Worm (Caenorhabditis elegans) whole organism, L2 larva: ENCODE measurements around the gene lips-8.

Source experiments
- C34F6.9 ChIP-seq: fragments of 150-350 bp; optimal IDR thresholded peaks from 2 replicates; lab custom pipeline; 2014; ENCODE audit warnings: missing biosample characterization, missing genetic modification characterization
- F13H6.1 ChIP-seq: sonication (generic microtip); optimal IDR thresholded peaks from 2 replicates; lab custom pipeline; 2016; ENCODE audit warnings: missing genetic modification characterization, missing compliant biosample characterization
- R02D3.7 ChIP-seq: fragments of 150-350 bp; optimal IDR thresholded peaks from 2 replicates; lab custom pipeline; 2014; ENCODE audit warnings: missing biosample characterization, missing genetic modification characterization
- alr-1 ChIP-seq: fragments of 150-350 bp; optimal IDR thresholded peaks from 2 replicates; lab custom pipeline; 2014; ENCODE audit warnings: missing biosample characterization, missing genetic modification characterization
- aly-2 ChIP-seq: fragments of 150-350 bp; optimal IDR thresholded peaks from 2 replicates; lab custom pipeline; 2014; ENCODE audit warnings: missing biosample characterization, missing genetic modification characterization
- ama-1 ChIP-seq: fragments of 150-350 bp; optimal IDR thresholded peaks from 2 replicates; lab custom pipeline; 2018; ENCODE audit warnings: inconsistent platforms
- blmp-1 ChIP-seq: sonication (generic microtip); optimal IDR thresholded peaks from 2 replicates; lab custom pipeline; 2017; ENCODE audit warnings: missing genetic modification characterization, mild to moderate bottlenecking, missing compliant biosample characterization, antibody characterized with exemption, moderate library complexity; ENCODE audit not compliant: insufficient read depth
- ceh-16 ChIP-seq: fragments of 150-350 bp; optimal IDR thresholded peaks from 2 replicates; lab custom pipeline; 2014; ENCODE audit warnings: missing biosample characterization, missing genetic modification characterization
- ceh-82 ChIP-seq: fragments of 150-350 bp; optimal IDR thresholded peaks from 2 replicates; lab custom pipeline; 2014; ENCODE audit warnings: missing biosample characterization, missing genetic modification characterization
- crh-2 ChIP-seq: sonication (generic microtip); optimal IDR thresholded peaks from 2 replicates; lab custom pipeline; 2017; ENCODE audit warnings: missing biosample characterization, missing genetic modification characterization
- egl-27 ChIP-seq: sonication (generic microtip); optimal IDR thresholded peaks from 3 replicates; lab custom pipeline; 2017; ENCODE audit warnings: missing biosample characterization, missing genetic modification reagents, missing genetic modification characterization
- elt-1 ChIP-seq: fragments of 150-350 bp; optimal IDR thresholded peaks from 2 replicates; lab custom pipeline; 2014; ENCODE audit warnings: missing biosample characterization, missing genetic modification characterization
- elt-3 ChIP-seq: sonication (generic microtip); optimal IDR thresholded peaks from 2 replicates; lab custom pipeline; 2017; ENCODE audit warnings: missing biosample characterization, missing genetic modification characterization
- fos-1 ChIP-seq: fragments of 150-350 bp; optimal IDR thresholded peaks from 2 replicates; lab custom pipeline; 2014; ENCODE audit warnings: missing biosample characterization, missing genetic modification characterization
- gmeb-1 ChIP-seq: fragments of 150-350 bp; optimal IDR thresholded peaks from 2 replicates; lab custom pipeline; 2014; ENCODE audit warnings: missing biosample characterization, missing genetic modification characterization
- lin-13 ChIP-seq: fragments of 150-350 bp; optimal IDR thresholded peaks from 2 replicates; lab custom pipeline; 2014; ENCODE audit warnings: missing biosample characterization, missing genetic modification reagents, missing genetic modification characterization
- lin-39 ChIP-seq: fragments of 150-350 bp; optimal IDR thresholded peaks from 2 replicates; lab custom pipeline; 2014; ENCODE audit warnings: missing biosample characterization, missing genetic modification reagents, missing genetic modification characterization
- lsy-2 ChIP-seq, 2 experiments: fragments of 150-350 bp in 1 of 2; sonication (generic microtip) in 1 of 2; optimal IDR thresholded peaks; 2 replicates each; lab custom pipeline; 2014 to 2017; ENCODE audit warnings: missing biosample characterization in 2 of 2, missing genetic modification characterization in 2 of 2
- mab-5 ChIP-seq: fragments of 150-350 bp; optimal IDR thresholded peaks from 2 replicates; lab custom pipeline; 2014; ENCODE audit warnings: missing biosample characterization, missing genetic modification characterization
- mbf-1 ChIP-seq: sonication (generic microtip); optimal IDR thresholded peaks from 2 replicates; lab custom pipeline; 2017; ENCODE audit warnings: missing biosample characterization, missing genetic modification characterization
- mdl-1 ChIP-seq, 2 experiments: fragments of 150-350 bp in 1 of 2; sonication (generic microtip) in 1 of 2; optimal IDR thresholded peaks; 2 replicates each; lab custom pipeline; 2017; ENCODE audit warnings: missing biosample characterization in 2 of 2, missing genetic modification characterization in 2 of 2
- nhr-10 ChIP-seq: sonication (generic microtip); optimal IDR thresholded peaks from 2 replicates; lab custom pipeline; 2017; ENCODE audit warnings: missing biosample characterization, missing genetic modification characterization
- nhr-11 ChIP-seq: fragments of 150-350 bp; optimal IDR thresholded peaks from 2 replicates; lab custom pipeline; 2014; ENCODE audit warnings: missing biosample characterization, missing genetic modification characterization
- nhr-12 ChIP-seq: fragments of 150-350 bp; optimal IDR thresholded peaks from 2 replicates; lab custom pipeline; 2014; ENCODE audit warnings: missing biosample characterization, missing genetic modification characterization
- nhr-129 ChIP-seq: fragments of 150-350 bp; optimal IDR thresholded peaks from 2 replicates; lab custom pipeline; 2014; ENCODE audit warnings: missing biosample characterization, missing genetic modification characterization
- nhr-21 ChIP-seq: fragments of 150-350 bp; optimal IDR thresholded peaks from 2 replicates; lab custom pipeline; 2014; ENCODE audit warnings: missing biosample characterization, missing genetic modification characterization
- nhr-23 ChIP-seq: fragments of 150-350 bp; optimal IDR thresholded peaks from 2 replicates; lab custom pipeline; 2014; ENCODE audit warnings: missing biosample characterization, missing genetic modification reagents, missing genetic modification characterization
- nhr-237 ChIP-seq: fragments of 150-350 bp; optimal IDR thresholded peaks from 2 replicates; lab custom pipeline; 2014; ENCODE audit warnings: missing biosample characterization, missing genetic modification characterization
- nhr-25 ChIP-seq: fragments of 150-350 bp; sonication (generic microtip); optimal IDR thresholded peaks from 3 replicates; lab custom pipeline; 2014; ENCODE audit warnings: missing biosample characterization, missing genetic modification characterization
- nhr-6 ChIP-seq: fragments of 150-350 bp; optimal IDR thresholded peaks from 2 replicates; lab custom pipeline; 2014; ENCODE audit warnings: missing biosample characterization, missing genetic modification characterization
- nhr-77 ChIP-seq: fragments of 150-350 bp; optimal IDR thresholded peaks from 2 replicates; lab custom pipeline; 2014; ENCODE audit warnings: missing biosample characterization, missing genetic modification characterization
- peb-1 ChIP-seq: fragments of 150-350 bp; optimal IDR thresholded peaks from 2 replicates; lab custom pipeline; 2014; ENCODE audit warnings: missing biosample characterization, missing genetic modification characterization
- sem-4 ChIP-seq: fragments of 150-350 bp; optimal IDR thresholded peaks from 2 replicates; lab custom pipeline; 2014; ENCODE audit warnings: missing biosample characterization, missing genetic modification reagents, missing genetic modification characterization
- sma-3 ChIP-seq: sonication (generic microtip); optimal IDR thresholded peaks from 2 replicates; lab custom pipeline; 2016; ENCODE audit warnings: missing genetic modification reagents, missing genetic modification characterization, missing compliant biosample characterization
- sma-9 ChIP-seq, 2 experiments: fragments of 150-350 bp in 1 of 2; sonication (generic microtip) in 1 of 2; optimal IDR thresholded peaks; 2 replicates each; lab custom pipeline; 2014 to 2016; ENCODE audit warnings: missing genetic modification characterization in 2 of 2, mild to moderate bottlenecking in 1 of 2, missing biosample characterization in 1 of 2, missing compliant biosample characterization in 1 of 2, missing genetic modification reagents in 1 of 2, moderate library complexity in 1 of 2
- snpc-4 ChIP-seq: fragments of 150-350 bp; optimal IDR thresholded peaks from 2 replicates; lab custom pipeline; 2014; ENCODE audit warnings: missing biosample characterization, missing genetic modification characterization
- unc-39 ChIP-seq: fragments of 150-350 bp; optimal IDR thresholded peaks from 2 replicates; lab custom pipeline; 2014; ENCODE audit warnings: missing biosample characterization, missing genetic modification characterization
- unc-55 ChIP-seq: fragments of 150-350 bp; sonication (generic microtip); optimal IDR thresholded peaks from 3 replicates; lab custom pipeline; 2014; ENCODE audit warnings: missing biosample characterization, missing genetic modification reagents, missing genetic modification characterization
- unc-62 ChIP-seq: fragments of 150-350 bp; optimal IDR thresholded peaks from 2 replicates; lab custom pipeline; 2014; ENCODE audit warnings: missing biosample characterization, missing genetic modification reagents, missing genetic modification characterization
- zag-1 ChIP-seq: fragments of 150-350 bp; optimal IDR thresholded peaks from 2 replicates; lab custom pipeline; 2014; ENCODE audit warnings: missing biosample characterization, missing genetic modification characterization
- ztf-1 ChIP-seq: fragments of 200-800 bp; sonication (Bioruptor generic); conservative IDR thresholded peaks from 2 replicates; pipeline ENCODE4 v1.3.6; 2022; ENCODE audit warnings: missing genetic modification characterization, missing compliant biosample characterization
- ztf-11 ChIP-seq: sonication (generic microtip); optimal IDR thresholded peaks from 2 replicates; lab custom pipeline; 2017; ENCODE audit warnings: missing biosample characterization, missing genetic modification characterization
- ztf-4 ChIP-seq: fragments of 150-350 bp; optimal IDR thresholded peaks from 2 replicates; lab custom pipeline; 2014; ENCODE audit warnings: missing biosample characterization, missing genetic modification characterization

lips-8 gene

DNA sequence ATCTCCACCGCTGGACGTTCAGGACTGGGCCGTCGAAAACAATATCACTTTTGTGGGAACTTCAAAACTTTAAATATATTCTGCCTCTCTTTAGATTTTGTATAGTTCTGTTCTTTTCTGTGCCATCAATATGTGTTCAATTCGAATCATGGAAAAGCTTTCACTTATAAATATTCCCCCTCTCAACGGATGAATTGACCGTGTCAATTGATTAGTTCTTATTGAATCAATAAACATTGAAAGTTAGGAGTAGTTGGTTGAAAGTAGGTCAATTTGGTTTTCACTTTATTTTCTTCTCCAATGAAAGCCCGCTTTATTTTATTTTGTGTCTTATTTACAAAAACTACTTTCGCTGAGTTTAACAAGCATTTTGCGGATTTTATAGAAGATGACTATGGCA, at the start of gene lips-8:
Gene lips-8, plus strand, starts transcription at position 301 of the 400 bp plus-strand sequence.
- no peak for TF ChIP-seq nhr-11 (tag; lab: Kevin White, UChicago)
- TF ChIP-seq nhr-77 (tag; lab: Kevin White, UChicago), result no peak

- TF ChIP-seq crh-2 (peak; percentile 34), fos-1 (tag; lab: Kevin White, UChicago) (peak; percentile 50), blmp-1 (no peak)
Measured at ce11 chrX:14849054-14849453, 49.3 kb upstream of the lips-8 start, which contains the start of gene acd-3. TSS of gene acd-3 (plus strand) at chrX:14849275.

DNA sequence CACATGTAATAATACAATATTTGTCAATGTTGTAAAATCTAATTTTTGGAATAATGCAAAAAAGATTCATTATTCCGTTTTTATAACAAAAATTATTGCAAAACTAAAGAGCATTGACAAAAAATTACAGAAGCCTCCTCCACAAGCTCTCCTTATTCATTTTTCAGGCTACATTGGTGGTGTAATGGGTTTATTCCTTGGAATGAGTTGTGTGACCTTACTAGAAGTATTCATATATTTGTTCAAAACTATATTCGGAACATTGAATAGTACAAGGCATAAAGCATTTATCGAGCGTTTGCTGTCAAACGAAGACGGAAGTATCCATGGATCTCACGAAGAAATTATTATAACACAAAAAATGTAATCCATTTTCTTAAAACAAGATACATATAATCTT, 46.4 kb upstream of the lips-8 start:
- no peak for TF ChIP-seq nhr-23 (tag; lab: Kevin White, UChicago)
- TF ChIP-seq C34F6.9 (tag; lab: Kevin White, UChicago), result no peak
- no peak for TF ChIP-seq lin-39 (tag; lab: Kevin White, UChicago)
- TF ChIP-seq unc-39 (tag; lab: Kevin White, UChicago), result no peak
- no peak for TF ChIP-seq ztf-1 (GFP tag; lab: Robert Waterston, UW)
- TF ChIP-seq F13H6.1 (tag; lab: Kevin White, UChicago), result no peak
- TF ChIP-seq sem-4 (tag; lab: Kevin White, UChicago), result no peak
- TF ChIP-seq elt-1 (tag; lab: Kevin White, UChicago), result no peak
- no peak for TF ChIP-seq aly-2 (tag; lab: Kevin White, UChicago)
- no peak for TF ChIP-seq sma-9 (GFP tag; optimal IDR thresholded peaks at IDR 0.05; lab: Kevin White, UChicago)
- no peak for TF ChIP-seq sma-9 (tag; optimal IDR thresholded peaks at IDR 0.05; lab: Kevin White, UChicago)
- TF ChIP-seq nhr-11 (tag; lab: Kevin White, UChicago), result no peak
- no peak for TF ChIP-seq lin-13 (GFP tag; lab: Kevin White, UChicago)
- no peak for TF ChIP-seq crh-2
- no peak for TF ChIP-seq blmp-1
- TF ChIP-seq elt-3 (tag; lab: Kevin White, UChicago), result no peak
- TF ChIP-seq alr-1 (tag; lab: Kevin White, UChicago), result no peak
- no peak for TF ChIP-seq peb-1 (tag; lab: Kevin White, UChicago)

DNA sequence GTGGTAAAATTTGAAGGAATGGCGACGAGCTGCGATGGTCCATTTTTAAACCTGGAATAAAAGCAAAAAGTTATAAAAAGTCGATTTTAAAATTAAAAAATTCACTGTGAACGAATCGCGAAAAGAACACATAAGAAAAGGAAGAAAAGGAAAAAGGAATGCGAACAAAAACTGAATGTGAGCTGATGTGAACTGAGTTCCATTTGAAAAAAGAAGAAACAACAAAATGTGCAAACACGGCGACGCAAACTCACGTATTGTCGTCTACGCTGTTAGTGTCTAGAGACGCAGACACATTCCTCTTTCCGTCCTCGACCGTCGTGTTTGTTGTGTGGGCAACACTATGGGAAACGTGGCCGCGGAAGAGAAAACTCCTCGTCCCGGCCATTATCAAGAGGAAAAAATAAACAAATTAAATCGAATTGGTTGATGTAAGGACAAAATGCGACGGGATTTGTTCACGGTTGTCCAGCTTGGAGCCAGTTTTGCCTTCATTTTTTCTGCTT, 44.5 kb upstream of the lips-8 start, which contains the start of the genes C27C12.1 and C27C12.4:
Gene C27C12.1, minus strand, starts transcription at position 51 of the 506 bp plus-strand sequence.
Gene C27C12.4, plus strand, starts transcription at position 375 of the 506 bp plus-strand sequence.
- no peak for TF ChIP-seq elt-1 (tag; lab: Kevin White, UChicago)
- peak; percentile 82 for TF ChIP-seq mab-5 (tag; lab: Kevin White, UChicago)
- TF ChIP-seq gmeb-1 (tag; lab: Kevin White, UChicago), result peak; percentile 83
- peak; percentile 89 for TF ChIP-seq ztf-4 (tag; lab: Kevin White, UChicago)
- no peak for TF ChIP-seq nhr-10 (tag; lab: Kevin White, UChicago)
- peak; percentile 96 for TF ChIP-seq unc-55 (GFP tag; lab: Kevin White, UChicago)
- peak; percentile 83 for TF ChIP-seq sem-4 (tag; lab: Kevin White, UChicago)
- peak; percentile 64 to 89 for TF ChIP-seq lsy-2 (tag; optimal IDR thresholded peaks at IDR 0.05; lab: Kevin White, UChicago)
- TF ChIP-seq C34F6.9 (tag; lab: Kevin White, UChicago), result peak; percentile 91
- TF ChIP-seq elt-3 (tag; lab: Kevin White, UChicago), result no peak
- no peak for TF ChIP-seq nhr-237 (tag; lab: Kevin White, UChicago)
- TF ChIP-seq fos-1 (tag; lab: Kevin White, UChicago), result peak; percentile 74
- no peak for TF ChIP-seq nhr-11 (tag; lab: Kevin White, UChicago)
- peak; percentile 43 for TF ChIP-seq nhr-77 (tag; lab: Kevin White, UChicago)
- TF ChIP-seq blmp-1, result peak; percentile 69
- peak; percentile 85 for TF ChIP-seq nhr-21 (tag; lab: Kevin White, UChicago)
- no peak for TF ChIP-seq unc-62 (GFP tag; lab: Kevin White, UChicago)
- TF ChIP-seq nhr-12 (tag; lab: Kevin White, UChicago), result no peak
- TF ChIP-seq ztf-1 (GFP tag; lab: Robert Waterston, UW), result no peak
- peak; percentile 79 for TF ChIP-seq egl-27 (tag; lab: Kevin White, UChicago)
- TF ChIP-seq nhr-25 (tag; lab: Kevin White, UChicago), result no peak
- TF ChIP-seq snpc-4, result peak; percentile 70
- no peak for TF ChIP-seq ztf-11 (tag; lab: Kevin White, UChicago)
- TF ChIP-seq R02D3.7 (tag; lab: Kevin White, UChicago), result peak; percentile 11
- peak; percentile 93 for TF ChIP-seq nhr-129 (tag; lab: Kevin White, UChicago)
- TF ChIP-seq F13H6.1 (tag; lab: Kevin White, UChicago), result peak; percentile 92
- TF ChIP-seq lin-39 (tag; lab: Kevin White, UChicago), result no peak
- peak; percentile 73 for TF ChIP-seq ceh-16 (tag; lab: Kevin White, UChicago)
- peak; percentile 70 for TF ChIP-seq nhr-6 (tag; lab: Kevin White, UChicago)
- TF ChIP-seq mdl-1 (tag; optimal IDR thresholded peaks at IDR 0.05; lab: Kevin White, UChicago), result peak; percentile 19 to 61
- peak; percentile 92 for TF ChIP-seq crh-2
- no peak for TF ChIP-seq alr-1 (tag; lab: Kevin White, UChicago)
- TF ChIP-seq peb-1 (tag; lab: Kevin White, UChicago), result no peak
- TF ChIP-seq sma-3, result peak; percentile 87
- TF ChIP-seq unc-39 (tag; lab: Kevin White, UChicago), result no peak
- TF ChIP-seq ceh-82 (tag; lab: Kevin White, UChicago), result peak; percentile 36
- TF ChIP-seq mbf-1, result no peak
- TF ChIP-seq aly-2 (tag; lab: Kevin White, UChicago), result no peak
- peak; percentile 81 for TF ChIP-seq zag-1 (tag; lab: Kevin White, UChicago)
- no peak for TF ChIP-seq ama-1 (lab: Kevin White, UChicago)
- TF ChIP-seq nhr-23 (tag; lab: Kevin White, UChicago), result no peak
- peak; percentile 90 for TF ChIP-seq sma-9 (GFP tag; optimal IDR thresholded peaks at IDR 0.05; lab: Kevin White, UChicago)
- TF ChIP-seq sma-9 (tag; optimal IDR thresholded peaks at IDR 0.05; lab: Kevin White, UChicago), result no peak
